Fruit fly (Drosophila melanogaster) whole organism, embryonic: ENCODE measurements around the gene dikar.
A peak's percentile ranks its signal among the peaks of the same experiment; 100 is the strongest.

Experiments
- Atf6 ChIP-seq: fragments of 200-800 bp; sonication (Bioruptor generic); IDR thresholded peaks from 2 replicates; pipeline ENCODE4 v1.3.6; 2022; ENCODE audit warnings: missing biosample characterization, missing genetic modification characterization
- CG10267 ChIP-seq: fragments of 200-800 bp; sonication (Bioruptor generic); optimal IDR thresholded peaks from 2 replicates; lab custom pipeline; 2018; ENCODE audit warnings: missing biosample characterization, mild to moderate bottlenecking, missing genetic modification characterization, moderate library complexity
- CG11504 ChIP-seq: fragments of 200-800 bp; sonication (Bioruptor generic); optimal IDR thresholded peaks from 3 replicates; lab custom pipeline; 2019; ENCODE audit warnings: missing biosample characterization, mild to moderate bottlenecking, missing genetic modification characterization, moderate library complexity
- CG12769 ChIP-seq: fragments of 200-800 bp; sonication (Bioruptor generic); optimal IDR thresholded peaks from 2 replicates; lab custom pipeline; 2019; ENCODE audit warnings: missing biosample characterization, mild to moderate bottlenecking, missing genetic modification characterization, moderate library complexity
- CG13123 ChIP-seq: fragments of 200-800 bp; sonication (Bioruptor generic); optimal IDR thresholded peaks from 2 replicates; lab custom pipeline; 2016; ENCODE audit warnings: missing biosample characterization, missing genetic modification characterization
- CG13424 ChIP-seq: fragments of 200-800 bp; sonication (Bioruptor generic); optimal IDR thresholded peaks from 2 replicates; lab custom pipeline; 2019; ENCODE audit warnings: missing biosample characterization, mild to moderate bottlenecking, missing genetic modification characterization, moderate library complexity
- CG14014 ChIP-seq: fragments of 200-800 bp; sonication (Bioruptor generic); IDR thresholded peaks from 2 replicates; pipeline ENCODE4 v1.3.6; 2022; ENCODE audit warnings: missing biosample characterization, missing genetic modification characterization
- CG18011 ChIP-seq: fragments of 200-800 bp; sonication (Bioruptor generic); optimal IDR thresholded peaks from 2 replicates; lab custom pipeline; 2017; ENCODE audit warnings: missing biosample characterization, missing genetic modification characterization, mild to moderate bottlenecking, moderate library complexity, missing genotype
- CG31441 ChIP-seq: fragments of 200-800 bp; sonication (Bioruptor generic); IDR thresholded peaks from 2 replicates; pipeline ENCODE4 v1.3.6; 2022; ENCODE audit warnings: missing biosample characterization, missing genetic modification characterization
- CG3163 ChIP-seq: fragments of 200-800 bp; sonication (Bioruptor generic); optimal IDR thresholded peaks from 3 replicates; lab custom pipeline; 2016; ENCODE audit warnings: missing biosample characterization, missing genetic modification characterization
- CG3281 ChIP-seq: fragments of 200-800 bp; sonication (Bioruptor generic); optimal IDR thresholded peaks from 3 replicates; lab custom pipeline; 2017; ENCODE audit warnings: missing biosample characterization, mild to moderate bottlenecking, missing genetic modification characterization
- CG9609 ChIP-seq: fragments of 200-800 bp; sonication (Bioruptor generic); optimal IDR thresholded peaks from 3 replicates; lab custom pipeline; 2016; ENCODE audit warnings: missing biosample characterization, missing genetic modification characterization
- CTCF ChIP-seq: fragments of 200-800 bp; sonication (Bioruptor generic); optimal IDR thresholded peaks from 2 replicates; lab custom pipeline; 2017; ENCODE audit warnings: missing biosample characterization, mild to moderate bottlenecking, missing genetic modification characterization, moderate library complexity
- Ets65A ChIP-seq: fragments of 200-800 bp; sonication (Bioruptor generic); peaks from one replicate; lab custom pipeline; 2016; ENCODE audit warnings: missing biosample characterization, missing genetic modification characterization
- Fer3 ChIP-seq: fragments of 200-800 bp; sonication (Bioruptor generic); optimal IDR thresholded peaks from 2 replicates; lab custom pipeline; 2018; ENCODE audit warnings: missing biosample characterization, mild to moderate bottlenecking, missing genetic modification characterization, moderate library complexity
- H2.0 ChIP-seq: fragments of 200-800 bp; sonication (Bioruptor generic); IDR thresholded peaks from 2 replicates; pipeline ENCODE4 v1.3.6; 2022; ENCODE audit warnings: missing biosample characterization, missing genetic modification characterization
- Hand ChIP-seq: fragments of 200-800 bp; sonication (Bioruptor generic); optimal IDR thresholded peaks from 2 replicates; lab custom pipeline; 2017; ENCODE audit warnings: mild to moderate bottlenecking, missing biosample characterization, missing genetic modification reagents, missing genetic modification characterization
- Lim3 ChIP-seq: fragments of 200-800 bp; sonication (Bioruptor generic); IDR thresholded peaks from 2 replicates; pipeline ENCODE4 v1.3.6; 2022; ENCODE audit warnings: missing biosample characterization, missing genetic modification characterization
- Mes4 ChIP-seq: fragments of 200-800 bp; sonication (Bioruptor generic); optimal IDR thresholded peaks from 2 replicates; lab custom pipeline; 2016; ENCODE audit warnings: missing biosample characterization, missing genetic modification characterization
- NC2β ChIP-seq: fragments of 200-800 bp; sonication (Bioruptor generic); optimal IDR thresholded peaks from 2 replicates; lab custom pipeline; 2016; ENCODE audit warnings: missing biosample characterization, missing genetic modification characterization
- NFAT ChIP-seq: fragments of 200-800 bp; sonication (Bioruptor generic); IDR thresholded peaks from 2 replicates; pipeline ENCODE4 v1.3.6; 2022; ENCODE audit warnings: missing biosample characterization, missing genetic modification characterization
- NfI ChIP-seq: fragments of 200-800 bp; sonication (Bioruptor generic); optimal IDR thresholded peaks from 3 replicates; lab custom pipeline; 2018; ENCODE audit warnings: missing biosample characterization, mild to moderate bottlenecking, missing genetic modification characterization, moderate library complexity
- Side ChIP-seq: fragments of 200-800 bp; sonication (Bioruptor generic); optimal IDR thresholded peaks from 2 replicates; lab custom pipeline; 2016; ENCODE audit warnings: missing biosample characterization, missing genetic modification characterization
- Sry-δ ChIP-seq: fragments of 200-800 bp; sonication (Bioruptor generic); optimal IDR thresholded peaks from 2 replicates; lab custom pipeline; 2016; ENCODE audit warnings: missing biosample characterization, missing genetic modification characterization
- abd-A ChIP-seq: fragments of 200-800 bp; sonication (Bioruptor generic); optimal IDR thresholded peaks from 3 replicates; lab custom pipeline; 2019; ENCODE audit warnings: missing biosample characterization, mild to moderate bottlenecking, missing genetic modification characterization, moderate library complexity
- ac ChIP-seq: fragments of 200-800 bp; sonication (Bioruptor generic); optimal IDR thresholded peaks from 3 replicates; lab custom pipeline; 2017; ENCODE audit warnings: missing biosample characterization, mild to moderate bottlenecking, missing genetic modification characterization
- aop ChIP-seq: fragments of 200-800 bp; sonication (Bioruptor generic); IDR thresholded peaks from 2 replicates; pipeline ENCODE4 v1.3.6; 2022; ENCODE audit warnings: missing biosample characterization, missing genetic modification characterization
- az2 ChIP-seq: fragments of 200-800 bp; sonication (Bioruptor generic); optimal IDR thresholded peaks from 3 replicates; lab custom pipeline; 2016; ENCODE audit warnings: missing biosample characterization, missing genetic modification characterization
- cato ChIP-seq: fragments of 200-800 bp; sonication (Bioruptor generic); optimal IDR thresholded peaks from 2 replicates; lab custom pipeline; 2016; ENCODE audit warnings: missing biosample characterization, missing genetic modification characterization, borderline replicate concordance
- ci ChIP-seq: fragments of 200-800 bp; sonication (Bioruptor generic); IDR thresholded peaks from 3 replicates; pipeline ENCODE4 v1.3.6; 2022; ENCODE audit warnings: missing biosample characterization, missing genetic modification characterization
- dati ChIP-seq: fragments of 200-800 bp; sonication (Bioruptor generic); IDR thresholded peaks from 2 replicates; pipeline ENCODE4 v1.3.6; 2022; ENCODE audit warnings: missing biosample characterization, missing genetic modification characterization
- gce ChIP-seq: fragments of 200-800 bp; sonication (Bioruptor generic); IDR thresholded peaks from 3 replicates; pipeline ENCODE4 v1.3.6; 2022; ENCODE audit warnings: missing biosample characterization, missing genetic modification characterization
- her ChIP-seq: fragments of 200-800 bp; sonication (Bioruptor generic); optimal IDR thresholded peaks from 2 replicates; lab custom pipeline; 2016; ENCODE audit warnings: missing biosample characterization, missing genetic modification characterization
- kah ChIP-seq: fragments of 200-800 bp; sonication (Bioruptor generic); optimal IDR thresholded peaks from 2 replicates; lab custom pipeline; 2018; ENCODE audit warnings: missing biosample characterization, mild to moderate bottlenecking, missing genetic modification characterization
- ken ChIP-seq: fragments of 200-800 bp; sonication (Bioruptor generic); IDR thresholded peaks from 3 replicates; pipeline ENCODE4 v1.3.6; 2022; ENCODE audit warnings: missing biosample characterization, missing genetic modification characterization
- lilli ChIP-seq: fragments of 200-800 bp; sonication (Bioruptor generic); optimal IDR thresholded peaks from 3 replicates; lab custom pipeline; 2016; ENCODE audit warnings: missing biosample characterization, missing genetic modification characterization
- mam ChIP-seq: fragments of 200-800 bp; sonication (Bioruptor generic); optimal IDR thresholded peaks from 3 replicates; lab custom pipeline; 2016; ENCODE audit warnings: missing biosample characterization, missing genetic modification characterization
- nau ChIP-seq: fragments of 200-800 bp; sonication (Bioruptor generic); optimal IDR thresholded peaks from 3 replicates; lab custom pipeline; 2017; ENCODE audit warnings: missing biosample characterization, mild to moderate bottlenecking, missing genetic modification characterization, missing genetic modification reagents
- repo ChIP-seq: fragments of 200-800 bp; sonication (Bioruptor generic); optimal IDR thresholded peaks from 2 replicates; lab custom pipeline; 2016; ENCODE audit warnings: missing biosample characterization, missing genetic modification characterization
- rib ChIP-seq: fragments of 200-800 bp; sonication (Bioruptor generic); IDR thresholded peaks from 2 replicates; pipeline ENCODE4 v1.3.6; 2022; ENCODE audit warnings: missing biosample characterization, missing genetic modification characterization
- schlank ChIP-seq: fragments of 200-800 bp; sonication (Bioruptor generic); optimal IDR thresholded peaks from 2 replicates; lab custom pipeline; 2018; ENCODE audit warnings: missing biosample characterization, mild to moderate bottlenecking, missing genetic modification characterization
- sob ChIP-seq: fragments of 200-800 bp; sonication (Bioruptor generic); IDR thresholded peaks from 2 replicates; pipeline ENCODE4 v1.3.6; 2022; ENCODE audit warnings: missing biosample characterization, missing genetic modification characterization
- stwl ChIP-seq: fragments of 200-800 bp; sonication (Bioruptor generic); optimal IDR thresholded peaks from 3 replicates; lab custom pipeline; 2018; ENCODE audit warnings: missing biosample characterization, mild to moderate bottlenecking, missing genetic modification characterization, moderate library complexity
- vnd ChIP-seq: fragments of 200-800 bp; sonication (Bioruptor generic); IDR thresholded peaks from 3 replicates; pipeline ENCODE4 v1.3.6; 2022; ENCODE audit warnings: missing biosample characterization, missing genetic modification characterization; ENCODE audit not compliant: partially characterized antibody
- vvl ChIP-seq: fragments of 200-800 bp; sonication (Bioruptor generic); IDR thresholded peaks from 2 replicates; pipeline ENCODE4 v1.3.6; 2022; ENCODE audit warnings: missing biosample characterization, missing genetic modification characterization
- zen2 ChIP-seq: fragments of 200-800 bp; sonication (Bioruptor generic); IDR thresholded peaks from 3 replicates; pipeline ENCODE4 v1.3.6; 2022; ENCODE audit warnings: missing biosample characterization, missing genetic modification characterization; ENCODE audit not compliant: partially characterized antibody

The dikar gene

dm6 chr3L:6777614-6778013 lies 34.6 kb upstream of the dikar start (continued):
- no peak for TF ChIP-seq CG9609 (GFP tag; lab: Kevin White, UChicago)
- TF ChIP-seq sob (GFP tag; lab: Robert Waterston, UW): peak; percentile 38; the same call in 1 of the 2 replicates
- TF ChIP-seq CG3281 (GFP tag; lab: Kevin White, UChicago): no peak
- no peak for TF ChIP-seq CG3163
- no peak for TF ChIP-seq Sry-δ (GFP tag; lab: Kevin White, UChicago)
- TF ChIP-seq abd-A (tag; lab: Kevin White, UChicago): no peak
- TF ChIP-seq H2.0 (GFP tag; lab: Robert Waterston, UW): peak; percentile 20; the same call in 1 of the 2 replicates
- no peak for TF ChIP-seq repo
- TF ChIP-seq mam (GFP tag; lab: Kevin White, UChicago): no peak
- TF ChIP-seq NC2β (GFP tag; lab: Kevin White, UChicago): no peak
- TF ChIP-seq CG10267: no peak
- TF ChIP-seq CG14014 (GFP tag; lab: Robert Waterston, UW): no peak
- TF ChIP-seq Mes4 (GFP tag; lab: Kevin White, UChicago): no peak
- TF ChIP-seq cato (GFP tag; lab: Kevin White, UChicago): no peak
- TF ChIP-seq CG18011: no peak
- no peak for TF ChIP-seq aop (GFP tag; lab: Robert Waterston, UW)
- no peak for TF ChIP-seq Fer3 (tag; lab: Kevin White, UChicago)
- TF ChIP-seq az2 (GFP tag; lab: Kevin White, UChicago): no peak
- TF ChIP-seq ken (GFP tag; lab: Robert Waterston, UW): no peak
- TF ChIP-seq lilli (GFP tag; lab: Kevin White, UChicago): no peak
- no peak for TF ChIP-seq nau (GFP tag; lab: Kevin White, UChicago)
- TF ChIP-seq schlank (tag; lab: Kevin White, UChicago): no peak
- no peak for TF ChIP-seq Hand (GFP tag; lab: Kevin White, UChicago)
- TF ChIP-seq NfI (GFP tag; lab: Kevin White, UChicago): no peak
- TF ChIP-seq kah: no peak
- TF ChIP-seq CG31441 (GFP tag; lab: Robert Waterston, UW): 0 out of 2 replicates have a peak, but pooled peaks have one; percentile 10
- TF ChIP-seq her (GFP tag; lab: Kevin White, UChicago): no peak
- no peak for TF ChIP-seq CG13123 (GFP tag; lab: Kevin White, UChicago)
- no peak for TF ChIP-seq gce (GFP tag; lab: Robert Waterston, UW)
- no peak for TF ChIP-seq Atf6 (GFP tag; lab: Robert Waterston, UW)
- no peak for TF ChIP-seq NFAT (GFP tag; lab: Robert Waterston, UW)
- TF ChIP-seq Side (GFP tag; lab: Kevin White, UChicago): no peak
- no peak for TF ChIP-seq rib (GFP tag; lab: Robert Waterston, UW)
- TF ChIP-seq CTCF (GFP tag; lab: Kevin White, UChicago): no peak
- peak; percentile 33; the same call in 1 of the 3 replicates for TF ChIP-seq ci (GFP tag; lab: Robert Waterston, UW)
- TF ChIP-seq Lim3: no peak
- no peak for TF ChIP-seq CG12769 (tag; lab: Kevin White, UChicago)
- no peak for TF ChIP-seq stwl (tag; lab: Kevin White, UChicago)
- TF ChIP-seq vnd (GFP tag; lab: Robert Waterston, UW): no peak
- peak; percentile 29 for TF ChIP-seq CG13424 (tag; lab: Kevin White, UChicago)
- TF ChIP-seq ac (GFP tag; lab: Kevin White, UChicago): no peak

- TF ChIP-seq CG11504 (tag; lab: Kevin White, UChicago) (no peak), dati (GFP tag; lab: Robert Waterston, UW) (no peak), Ets65A (GFP tag; lab: Kevin White, UChicago) (peak; percentile 57), zen2 (GFP tag; lab: Robert Waterston, UW) (no peak), vvl (GFP tag; lab: Robert Waterston, UW) (peak; percentile 79)
These were observed 28.9 kb upstream of the dikar start for dm6 chr3L:6771851-6772250.
